Worm (Caenorhabditis elegans): Measurements from ENCODE around the gene K11H12.9.

DNA sequence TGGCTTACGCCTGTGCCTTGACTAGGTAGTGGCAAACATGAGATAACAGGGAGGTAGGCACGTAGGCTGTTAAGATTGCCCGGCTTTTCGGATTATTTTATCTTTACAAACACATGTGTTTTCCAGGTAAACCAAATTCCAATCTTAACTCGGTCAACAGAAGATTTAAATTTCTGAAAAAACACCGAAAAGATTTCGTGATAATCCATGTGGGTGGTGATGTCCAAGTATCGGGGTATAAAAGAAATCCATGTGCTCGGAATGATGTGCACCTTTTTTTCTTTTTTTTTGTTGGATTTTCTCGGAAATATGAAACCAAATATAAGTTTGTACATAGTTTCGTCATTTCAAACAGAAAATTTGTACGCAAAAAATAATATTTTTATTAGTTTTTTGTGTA, 6.0 kb upstream of the K11H12.9 start:
- TF ChIP-seq drap-1 (GFP tag; optimal IDR thresholded peaks at IDR 0.05) (no peak), sptf-1 (tag; optimal IDR thresholded peaks at IDR 0.05) (no peak), unc-39 (tag; optimal IDR thresholded peaks at IDR 0.05) (no peak), snpc-4 (tag; optimal IDR thresholded peaks at IDR 0.05) (no peak), mep-1 (tag; optimal IDR thresholded peaks at IDR 0.05) (no peak)
